Worm (Caenorhabditis elegans): ENCODE data around the gene clec-121.
"Not testable (repeated sequence)": the region's sequence is repeated elsewhere in the genome, so short reads cannot be mapped to it uniquely, and the experiment has no call there.

Gene clec-121

DNA sequence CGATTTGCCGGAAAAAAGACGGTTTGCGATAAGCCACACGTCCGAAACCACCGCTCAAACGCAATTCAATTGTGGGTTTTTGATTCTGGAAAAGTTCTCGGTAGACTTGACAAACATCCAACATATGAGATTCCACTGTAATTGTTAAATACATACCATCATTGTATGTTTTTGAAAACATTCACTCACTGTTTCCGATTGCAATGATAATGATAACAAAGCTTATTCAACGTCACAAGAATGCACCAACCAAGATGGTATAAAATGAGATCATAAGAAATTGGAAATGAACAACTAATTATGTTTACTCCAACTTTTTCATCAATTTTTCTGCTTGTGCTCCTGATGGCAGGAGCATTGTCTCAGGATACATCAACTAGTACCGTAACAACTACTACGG is 3.6 kb downstream of the clec-121 start, which contains the start of gene clec-122:
Gene clec-122 (plus strand): TSS at position 301 of the 400 bp plus-strand sequence.
- TF ChIP-seq W03F9.2 (tag; optimal IDR thresholded peaks at IDR 0.05) (no peak), him-1 (tag; optimal IDR thresholded peaks at IDR 0.05) (no peak), dao-5 (tag; optimal IDR thresholded peaks at IDR 0.05) (no peak)

DNA sequence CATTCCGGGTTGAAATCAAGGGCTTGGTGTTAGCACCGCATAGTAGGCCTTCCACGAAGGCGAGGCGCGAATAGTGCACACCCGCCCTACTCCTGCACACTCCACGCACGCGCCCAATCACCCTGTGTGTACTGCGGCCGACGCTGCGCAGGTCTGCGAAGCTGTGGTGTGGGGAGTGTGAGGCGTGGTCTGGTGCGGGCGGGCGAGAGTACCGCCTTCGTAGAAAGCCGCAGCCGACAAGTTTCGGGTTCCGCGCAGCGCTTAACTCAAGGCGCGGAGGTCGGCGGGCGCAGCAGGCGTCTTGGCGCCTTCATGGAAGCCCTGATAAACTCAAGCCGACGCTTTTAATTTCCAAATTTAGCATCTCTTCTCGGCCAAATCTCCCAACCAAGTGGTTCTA is 6.0 kb downstream of the clec-121 start:
- no peak for TF ChIP-seq dao-5 (tag; optimal IDR thresholded peaks at IDR 0.05)
- TF ChIP-seq him-1 (tag; optimal IDR thresholded peaks at IDR 0.05) = no peak
- TF ChIP-seq W03F9.2 (tag; optimal IDR thresholded peaks at IDR 0.05) = no peak

DNA sequence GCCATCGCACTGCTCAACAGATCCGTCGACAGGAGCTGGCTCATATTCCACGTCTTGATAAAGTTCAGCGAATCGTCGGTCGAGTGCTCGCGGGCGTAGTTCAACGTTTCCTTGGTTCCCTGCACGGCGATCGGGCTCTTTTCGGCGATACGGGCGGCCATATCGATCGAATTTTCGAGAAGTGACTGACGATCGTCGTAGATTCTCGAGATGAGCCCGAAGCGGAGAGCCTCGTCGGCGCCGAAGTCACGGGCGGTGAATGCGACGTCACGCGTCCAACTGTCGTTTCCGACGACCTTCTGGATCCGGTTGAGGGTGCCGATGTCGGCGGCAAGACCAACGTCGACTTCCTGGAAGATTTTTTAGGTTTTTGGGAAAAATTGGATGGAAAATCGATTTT is 7.4 kb downstream of the clec-121 start:
- TF ChIP-seq him-1 (tag; optimal IDR thresholded peaks at IDR 0.05) = no peak
- TF ChIP-seq dao-5 (tag; optimal IDR thresholded peaks at IDR 0.05) = no peak
- TF ChIP-seq W03F9.2 (tag; optimal IDR thresholded peaks at IDR 0.05) = no peak

DNA sequence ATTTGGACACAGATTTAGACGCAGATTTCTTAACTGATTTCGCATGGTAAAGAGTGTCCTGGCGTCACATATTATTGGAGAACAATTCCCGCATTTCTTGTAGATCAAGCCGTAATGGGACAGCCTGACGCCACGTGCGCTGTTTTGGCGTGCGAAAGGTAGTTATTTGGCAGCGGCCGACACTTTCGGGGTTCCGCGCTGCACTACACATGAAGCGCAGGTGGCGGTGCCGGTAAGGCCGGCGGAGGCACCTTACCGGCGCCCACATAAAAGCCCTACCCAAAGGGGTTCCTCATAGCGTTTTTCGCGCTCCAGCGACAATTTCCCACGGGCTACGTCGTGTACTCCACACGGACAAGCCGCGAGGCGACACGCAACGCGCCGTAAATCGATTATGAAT is 8.0 kb downstream of the clec-121 start:
- TF ChIP-seq W03F9.2 (tag; optimal IDR thresholded peaks at IDR 0.05) (no peak), him-1 (tag; optimal IDR thresholded peaks at IDR 0.05) (no peak), dao-5 (tag; optimal IDR thresholded peaks at IDR 0.05) (no peak)

DNA sequence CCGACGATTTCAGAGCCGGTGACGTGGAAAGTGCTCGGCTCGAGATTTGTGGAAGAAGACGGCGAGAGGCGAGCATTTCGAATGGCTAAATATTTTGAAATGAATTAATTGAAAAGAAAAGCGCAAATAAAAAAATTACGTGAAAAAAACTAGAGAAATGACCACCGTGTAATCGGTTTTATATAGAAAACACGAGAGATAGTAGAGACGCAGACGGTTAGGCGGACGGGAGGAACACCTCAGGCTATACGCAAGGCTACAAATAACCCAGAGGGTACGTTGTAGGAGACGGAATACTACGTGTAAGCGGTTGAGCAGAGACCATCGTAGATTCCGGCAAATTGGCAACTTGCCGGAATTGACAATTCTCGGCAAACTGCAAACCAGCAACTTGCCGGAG is 9.0 kb downstream of the clec-121 start, which contains the start of gene Y25C1A.13:
Gene Y25C1A.13 (minus strand): TSS at position 101 of the 400 bp plus-strand sequence.
- TF ChIP-seq W03F9.2 (tag; optimal IDR thresholded peaks at IDR 0.05) (no peak), dao-5 (tag; optimal IDR thresholded peaks at IDR 0.05) (no peak), him-1 (tag; optimal IDR thresholded peaks at IDR 0.05) (no peak)

DNA sequence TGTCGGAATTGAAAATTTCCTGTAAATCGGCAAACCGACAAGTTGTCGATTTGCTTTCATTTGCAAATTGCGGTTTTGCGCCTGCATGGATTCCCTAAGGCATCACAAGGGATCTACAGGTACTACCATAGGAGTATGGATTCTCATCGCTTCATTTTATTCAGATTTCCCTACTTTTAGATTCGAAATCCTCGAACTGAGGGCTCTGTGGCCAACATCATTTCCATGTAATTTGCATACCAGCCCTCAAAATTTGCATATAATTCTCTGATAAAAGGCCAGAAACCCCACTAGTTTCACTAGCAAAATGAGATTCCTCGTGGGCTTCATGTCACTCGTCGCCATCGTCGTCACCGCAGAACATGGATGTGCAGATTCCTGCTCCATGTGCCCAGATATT is 10.2 kb downstream of the clec-121 start, which contains the start of gene Y25C1A.2:
Gene Y25C1A.2 (plus strand): TSS at position 301 of the 400 bp plus-strand sequence.
- TF ChIP-seq dao-5 (tag; optimal IDR thresholded peaks at IDR 0.05) (no peak), him-1 (tag; optimal IDR thresholded peaks at IDR 0.05) (no peak), W03F9.2 (tag; optimal IDR thresholded peaks at IDR 0.05) (no peak)

DNA sequence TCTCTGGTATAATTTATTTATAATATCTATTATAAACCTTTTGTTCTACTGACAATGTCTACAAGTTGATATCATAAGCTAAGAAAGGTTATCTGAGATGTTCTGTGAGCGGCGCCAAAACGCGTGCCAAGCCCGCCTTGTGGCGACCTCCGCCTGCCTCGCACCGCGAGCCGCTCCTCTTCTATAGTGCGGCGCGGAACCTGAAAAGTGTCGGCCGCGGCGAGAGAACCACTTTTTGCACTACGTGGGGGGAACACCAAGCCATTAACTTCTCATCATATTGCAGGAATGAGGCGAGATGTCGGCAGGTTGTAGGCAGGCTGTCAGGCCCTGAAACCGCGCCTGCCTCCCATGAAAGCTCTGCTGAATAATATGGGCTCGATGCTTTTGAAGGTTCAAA is 11.2 kb downstream of the clec-121 start:
- no peak for TF ChIP-seq dao-5 (tag; optimal IDR thresholded peaks at IDR 0.05)
- TF ChIP-seq him-1 (tag; optimal IDR thresholded peaks at IDR 0.05) = no peak
- TF ChIP-seq W03F9.2 (tag; optimal IDR thresholded peaks at IDR 0.05) = no peak

DNA sequence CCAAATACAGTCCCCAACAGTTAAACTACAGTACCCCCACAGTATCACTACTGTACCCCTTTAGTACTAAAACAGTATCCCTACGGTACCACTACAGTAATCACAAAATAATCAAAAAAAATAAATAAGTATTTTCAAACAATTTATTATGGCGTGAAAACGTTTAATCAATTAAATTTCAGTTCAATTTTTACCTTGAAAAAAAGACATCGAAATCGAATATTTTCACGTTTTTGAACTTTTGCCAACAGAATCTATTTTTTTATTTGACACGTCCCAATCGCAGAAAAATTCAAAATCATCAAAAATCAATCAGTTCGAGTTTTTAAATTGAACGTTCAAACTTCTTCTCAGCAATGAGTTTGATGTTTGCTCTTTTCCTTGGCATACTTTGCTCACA is 11.8 kb downstream of the clec-121 start, which contains the start of gene clec-123:
Gene clec-123 (plus strand): TSS at position 301 of the 400 bp plus-strand sequence.
- no peak for TF ChIP-seq W03F9.2 (tag; optimal IDR thresholded peaks at IDR 0.05)
- TF ChIP-seq dao-5 (tag; optimal IDR thresholded peaks at IDR 0.05) = no peak
- TF ChIP-seq him-1 (tag; optimal IDR thresholded peaks at IDR 0.05) = no peak

DNA sequence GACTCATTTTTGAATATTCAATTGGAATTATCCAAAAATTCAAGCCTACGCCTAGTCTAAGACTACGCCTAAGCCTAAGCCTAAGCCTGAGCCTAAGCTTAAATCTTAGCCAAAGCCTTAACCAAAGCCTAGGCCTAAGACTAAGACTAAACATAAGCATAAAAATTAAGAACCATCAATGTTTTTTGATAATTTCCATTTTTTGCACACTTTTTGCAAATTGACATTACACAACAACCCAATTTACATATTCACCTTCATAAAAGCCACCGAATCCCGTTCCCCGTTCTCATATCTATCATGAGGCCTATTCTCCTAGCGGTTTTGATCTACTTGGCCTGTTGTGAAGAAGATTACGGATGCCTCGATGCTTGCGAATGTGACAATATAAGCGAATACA is 15.4 kb downstream of the clec-121 start, which contains the start of gene T10D4.7:
Gene T10D4.7 (plus strand): TSS at position 301 of the 400 bp plus-strand sequence.
- TF ChIP-seq him-1 (tag; optimal IDR thresholded peaks at IDR 0.05) (no peak), W03F9.2 (tag; optimal IDR thresholded peaks at IDR 0.05) (no peak), dao-5 (tag; optimal IDR thresholded peaks at IDR 0.05) (no peak)

DNA sequence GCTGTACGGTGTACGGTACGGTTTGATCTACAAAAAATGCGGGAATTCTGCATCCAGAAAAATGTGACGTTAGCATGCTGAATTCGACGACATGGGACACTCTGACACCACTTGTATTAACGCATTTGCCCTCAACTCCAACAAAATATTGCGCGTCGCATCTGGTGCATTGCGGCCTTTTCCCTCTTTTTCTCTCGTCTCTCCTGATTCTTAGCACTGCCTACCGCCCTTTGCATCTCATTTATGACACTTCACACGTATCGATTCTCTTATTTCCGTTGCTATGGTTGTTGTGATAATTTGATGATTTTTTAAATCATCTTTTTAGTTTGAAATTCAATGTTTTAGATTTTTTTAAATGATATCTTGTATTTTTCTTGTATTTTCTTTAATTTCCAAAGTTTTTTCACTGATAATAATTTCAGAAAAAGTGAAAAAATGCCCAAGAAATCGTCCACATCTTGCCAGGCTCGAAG is 16.8 kb downstream of the clec-121 start, which contains the start of gene T10D4.6:
Gene T10D4.6 (plus strand): TSS at position 426 of the 476 bp plus-strand sequence.
- TF ChIP-seq W03F9.2 (tag; optimal IDR thresholded peaks at IDR 0.05) (no peak), dao-5 (tag; optimal IDR thresholded peaks at IDR 0.05) (no peak), him-1 (tag; optimal IDR thresholded peaks at IDR 0.05) (no peak)

DNA sequence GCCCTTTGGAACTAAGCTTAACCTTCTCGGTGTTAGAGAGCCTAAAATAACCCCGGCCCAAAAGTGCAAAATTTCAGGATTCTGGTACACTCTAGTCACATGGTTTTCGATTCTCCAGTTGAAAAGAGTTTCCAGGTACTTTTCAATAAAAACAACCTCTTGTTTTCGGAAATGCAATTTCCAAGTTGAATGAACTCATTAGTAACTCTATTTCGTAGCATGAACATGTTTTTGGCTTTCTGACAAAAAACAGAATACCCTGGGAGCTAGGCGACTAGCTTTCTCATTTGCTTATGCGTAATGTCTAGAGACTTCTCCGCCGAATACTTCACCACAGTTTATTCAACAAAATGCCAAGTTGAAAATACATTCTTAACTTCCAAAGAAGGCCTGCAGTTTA is 21.1 kb downstream of the clec-121 start, which contains the start of gene srh-71:
Gene srh-71 (plus strand): TSS at position 301 of the 400 bp plus-strand sequence.
- TF ChIP-seq him-1 (tag; optimal IDR thresholded peaks at IDR 0.05) = no peak
- no peak for TF ChIP-seq W03F9.2 (tag; optimal IDR thresholded peaks at IDR 0.05)
- no peak for TF ChIP-seq dao-5 (tag; optimal IDR thresholded peaks at IDR 0.05)

DNA sequence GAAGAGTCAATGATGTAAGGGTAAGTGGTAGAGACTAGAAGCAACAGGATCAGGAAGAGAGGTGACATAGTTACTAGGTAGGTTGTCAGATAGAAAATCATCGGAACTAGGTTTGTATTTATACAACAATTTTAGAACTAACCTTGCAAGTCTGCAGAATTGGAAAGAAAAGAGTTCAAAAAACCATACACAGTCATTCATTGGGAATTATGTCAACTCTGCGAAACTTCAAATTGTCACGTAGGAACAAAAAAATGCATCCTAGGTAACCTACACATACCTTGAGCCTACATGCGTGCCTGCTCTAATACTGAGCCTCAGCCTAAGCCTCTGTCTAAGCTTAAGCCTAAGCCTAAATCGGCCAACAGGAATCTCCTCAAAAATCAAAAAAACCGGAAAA is 24.2 kb downstream of the clec-121 start, which contains the start of gene ins-19:
Gene ins-19 (minus strand): TSS at position 101 of the 400 bp plus-strand sequence.
- TF ChIP-seq dao-5 (tag; optimal IDR thresholded peaks at IDR 0.05) (no peak), him-1 (tag; optimal IDR thresholded peaks at IDR 0.05) (no peak), W03F9.2 (tag; optimal IDR thresholded peaks at IDR 0.05) (no peak)

DNA sequence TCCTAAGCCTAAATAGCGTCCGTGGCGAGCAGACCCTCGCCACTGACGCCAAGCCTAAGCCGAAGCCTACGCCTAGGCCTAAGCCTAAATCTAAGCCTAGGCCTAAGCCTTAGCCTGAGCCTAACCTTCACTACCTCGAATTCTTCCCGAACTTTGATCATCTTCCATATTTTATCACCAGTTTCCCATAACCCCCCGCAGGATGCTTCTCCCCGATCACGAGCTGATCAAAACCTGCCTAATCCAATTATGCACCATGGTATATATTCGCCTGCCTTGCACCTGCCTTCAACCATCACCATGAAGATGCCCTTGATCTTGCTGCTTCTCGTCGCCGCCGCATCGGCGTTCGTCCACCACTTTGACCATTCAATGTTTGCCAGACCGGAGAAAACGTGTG is 24.6 kb downstream of the clec-121 start, which contains the start of gene ins-31:
Gene ins-31 (plus strand): TSS at position 301 of the 400 bp plus-strand sequence.
- not testable (repeated sequence) for TF ChIP-seq dao-5, him-1, W03F9.2 (tag; optimal IDR thresholded peaks at IDR 0.05)

DNA sequence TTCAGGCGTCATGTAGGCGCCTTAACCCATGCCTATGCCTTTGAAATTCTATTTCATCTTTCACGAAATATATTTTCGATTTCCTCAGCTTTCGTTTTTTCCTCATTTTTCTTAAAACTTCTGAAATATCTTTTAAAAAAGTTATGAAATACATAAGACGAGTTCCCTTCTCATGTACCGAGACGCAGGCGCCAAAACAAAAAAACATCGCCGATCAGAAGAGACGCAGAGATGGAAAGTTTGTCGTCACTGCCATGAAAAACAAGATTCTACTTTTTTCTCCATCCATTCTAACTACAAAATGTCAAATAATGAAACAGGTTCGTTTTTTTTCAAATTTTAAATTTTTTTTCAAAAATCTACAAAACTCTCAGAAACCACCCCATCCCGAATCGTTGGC is 26.9 kb downstream of the clec-121 start, which contains the start of gene chil-24:
Gene chil-24 (plus strand): TSS at position 156 of the 400 bp plus-strand sequence.
- TF ChIP-seq dao-5 (tag; optimal IDR thresholded peaks at IDR 0.05) (no peak), him-1 (tag; optimal IDR thresholded peaks at IDR 0.05) (no peak), W03F9.2 (tag; optimal IDR thresholded peaks at IDR 0.05) (no peak)

Data from whole organism, L4/young adult.